Fruit fly (Drosophila melanogaster) whole organism, pupa: ENCODE results near the gene B9d2.

Source experiments
- CG32121 ChIP-seq: fragments of 200-800 bp; sonication (Bioruptor generic); IDR thresholded peaks from 2 replicates; pipeline ENCODE4 v1.3.6; 2022; ENCODE audit warnings: missing biosample characterization, missing genetic modification characterization
- CG4496 ChIP-seq: fragments of 200-800 bp; sonication (Bioruptor generic); IDR thresholded peaks from 3 replicates; pipeline ENCODE4 v1.3.6; 2022; ENCODE audit warnings: missing biosample characterization, missing genetic modification characterization
- CG8159 ChIP-seq: fragments of 200-800 bp; sonication (Bioruptor generic); optimal IDR thresholded peaks from 3 replicates; lab custom pipeline; 2018; ENCODE audit warnings: missing biosample characterization, mild to moderate bottlenecking, missing genetic modification characterization, moderate library complexity
- EcR ChIP-seq: fragments of 200-800 bp; sonication (Bioruptor generic); optimal IDR thresholded peaks from 3 replicates; lab custom pipeline; 2019; ENCODE audit warnings: missing biosample characterization, missing genetic modification characterization, mild to moderate bottlenecking, moderate library complexity, missing genetic modification reagents
- Snoo ChIP-seq: fragments of 200-800 bp; sonication (Bioruptor generic); optimal IDR thresholded peaks from 3 replicates; lab custom pipeline; 2017; ENCODE audit warnings: missing biosample characterization, mild to moderate bottlenecking, missing genetic modification characterization, inconsistent platforms

DNA sequence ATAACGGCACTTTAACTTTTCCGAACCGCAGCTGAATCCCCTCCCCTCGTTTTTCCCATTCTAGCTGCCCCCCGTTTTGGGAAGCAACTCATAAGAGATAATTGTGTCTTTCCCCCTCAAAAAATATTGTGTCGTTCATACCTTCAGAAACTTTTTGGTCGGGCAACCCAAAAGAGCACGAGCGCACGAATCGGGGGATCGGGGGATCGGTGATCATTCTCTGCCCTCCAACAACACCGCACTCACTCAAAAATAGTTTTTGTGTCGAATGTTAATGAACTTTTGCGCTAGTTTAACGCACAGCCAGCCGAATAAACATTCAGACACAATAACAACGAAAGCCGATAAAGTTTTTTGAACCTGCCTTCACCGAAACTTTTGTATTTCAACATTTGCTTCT is 40.1 kb downstream of the B9d2 start:
- TF ChIP-seq CG4496 (GFP tag; lab: Robert Waterston, UW) (no peak), Snoo (no peak), CG32121 (no peak), CG8159 (tag; lab: Kevin White, UChicago) (no peak), EcR (GFP tag; lab: Kevin White, UChicago) (no peak)
